Worm (Caenorhabditis elegans) whole organism, L1 larva: ENCODE results near the gene dhhc-8.

Experiments
- C16A3.4 ChIP-seq: fragments of 150-350 bp; optimal IDR thresholded peaks from 2 replicates; lab custom pipeline; 2014; ENCODE audit warnings: missing biosample characterization, missing genetic modification characterization
- C34B4.2 ChIP-seq: sonication (generic microtip); optimal IDR thresholded peaks from 2 replicates; lab custom pipeline; 2017; ENCODE audit warnings: mild to moderate bottlenecking, missing genetic modification characterization, missing compliant biosample characterization
- F16B12.6 ChIP-seq: fragments of 150-350 bp; optimal IDR thresholded peaks from 2 replicates; lab custom pipeline; 2014; ENCODE audit warnings: missing biosample characterization, missing genetic modification characterization
- Y116A8C.19 ChIP-seq: sonication (generic microtip); optimal IDR thresholded peaks from 2 replicates; lab custom pipeline; 2016; ENCODE audit warnings: missing compliant biosample characterization, missing genetic modification characterization, borderline replicate concordance
- ceh-63 ChIP-seq: fragments of 200-800 bp; sonication (Bioruptor generic); optimal IDR thresholded peaks from 2 replicates; lab custom pipeline; 2018; ENCODE audit warnings: mild to moderate bottlenecking, missing genetic modification characterization, missing compliant biosample characterization
- ceh-8 ChIP-seq: fragments of 200-800 bp; sonication (Bioruptor generic); optimal IDR thresholded peaks from 2 replicates; lab custom pipeline; 2018; ENCODE audit warnings: mild to moderate bottlenecking, missing genetic modification characterization, moderate library complexity, missing compliant biosample characterization
- ceh-82 ChIP-seq, 3 experiments: fragments of 150-350 bp in 1 of 3; sonication (generic microtip) in 2 of 3; optimal IDR thresholded peaks; 2 replicates each; lab custom pipeline; 2014 to 2017; ENCODE audit warnings: missing biosample characterization in 3 of 3, missing genetic modification characterization in 3 of 3
- ceh-88 ChIP-seq: fragments of 200-800 bp; sonication (Bioruptor generic); IDR thresholded peaks from 2 replicates; pipeline ENCODE4 v1.3.6; 2022; ENCODE audit warnings: missing genetic modification characterization, missing compliant biosample characterization
- ceh-90 ChIP-seq: sonication (generic microtip); optimal IDR thresholded peaks from 2 replicates; lab custom pipeline; 2016; ENCODE audit warnings: missing genetic modification characterization, missing compliant biosample characterization
- ces-1 ChIP-seq: fragments of 150-350 bp; optimal IDR thresholded peaks from 2 replicates; lab custom pipeline; 2014; ENCODE audit warnings: missing biosample characterization, missing genetic modification reagents, missing genetic modification characterization
- dpl-1 ChIP-seq, 3 experiments: fragments of 150-350 bp in 2 of 3; sonication (generic microtip) in 1 of 3; optimal IDR thresholded peaks; 2 replicates each; lab custom pipeline; 2014 to 2017; ENCODE audit warnings: missing biosample characterization in 3 of 3, missing genetic modification characterization in 3 of 3, missing genetic modification reagents in 3 of 3
- efl-1 ChIP-seq, 4 experiments: fragments of 150-350 bp; optimal IDR thresholded peaks in 3 of 4; peaks in 1 of 4; 1 replicate in 1 of 4; 2 replicates in 3 of 4; lab custom pipeline; 2014; ENCODE audit warnings: missing biosample characterization in 2 of 4, missing genetic modification characterization in 2 of 4, missing genetic modification reagents in 2 of 4
- efl-3 ChIP-seq: fragments of 200-800 bp; sonication (Bioruptor generic); optimal IDR thresholded peaks from 2 replicates; lab custom pipeline; 2018; ENCODE audit warnings: mild to moderate bottlenecking, missing genetic modification characterization, missing compliant biosample characterization
- egl-27 ChIP-seq, 2 experiments: fragments of 150-350 bp in 1 of 2; sonication (generic microtip); optimal IDR thresholded peaks; 3 replicates each; lab custom pipeline; 2017 to 2018; ENCODE audit warnings: missing biosample characterization in 2 of 2, missing genetic modification characterization in 2 of 2, missing genetic modification reagents in 2 of 2
- elt-2 ChIP-seq: sonication (generic microtip); optimal IDR thresholded peaks from 2 replicates; lab custom pipeline; 2016; ENCODE audit warnings: missing genetic modification characterization, mild to moderate bottlenecking, inconsistent platforms, missing compliant biosample characterization, missing genetic modification reagents
- ets-5 ChIP-seq: fragments of 200-800 bp; sonication (Bioruptor generic); IDR thresholded peaks from 2 replicates; pipeline ENCODE4 v1.3.6; 2022; ENCODE audit warnings: missing genetic modification characterization, missing compliant biosample characterization
- fkh-4 ChIP-seq: sonication (generic microtip); optimal IDR thresholded peaks from 2 replicates; lab custom pipeline; 2016; ENCODE audit warnings: missing compliant biosample characterization, missing genetic modification characterization, borderline replicate concordance
- fkh-8 ChIP-seq: sonication (generic microtip); optimal IDR thresholded peaks from 2 replicates; lab custom pipeline; 2016; ENCODE audit warnings: mild to moderate bottlenecking, missing genetic modification characterization, missing compliant biosample characterization
- grh-1 ChIP-seq: fragments of 200-800 bp; sonication (Bioruptor generic); IDR thresholded peaks from 2 replicates; pipeline ENCODE4 v1.3.6; 2022; ENCODE audit warnings: missing genetic modification reagents, missing genetic modification characterization, missing compliant biosample characterization
- hlh-4 ChIP-seq: sonication (generic microtip); optimal IDR thresholded peaks from 2 replicates; lab custom pipeline; 2016; ENCODE audit warnings: mild to moderate bottlenecking, missing genetic modification characterization, missing compliant biosample characterization
- irx-1 ChIP-seq: sonication (generic microtip); optimal IDR thresholded peaks from 2 replicates; lab custom pipeline; 2016; ENCODE audit warnings: missing genetic modification characterization, missing compliant biosample characterization
- isw-1 ChIP-seq: fragments of 200-800 bp; sonication (Bioruptor generic); IDR thresholded peaks from 2 replicates; pipeline ENCODE4 v1.3.6; 2022; ENCODE audit warnings: missing genetic modification characterization, missing compliant biosample characterization
- lin-13 ChIP-seq: fragments of 150-350 bp; optimal IDR thresholded peaks from 2 replicates; lab custom pipeline; 2014; ENCODE audit warnings: missing biosample characterization, missing genetic modification reagents, missing genetic modification characterization
- lin-35 ChIP-seq, 2 experiments: fragments of 150-350 bp; optimal IDR thresholded peaks; 2 replicates each; lab custom pipeline; 2014; ENCODE audit warnings: missing biosample characterization in 2 of 2, missing genetic modification characterization in 2 of 2, missing genetic modification reagents in 2 of 2
- lin-39 ChIP-seq: fragments of 150-350 bp; optimal IDR thresholded peaks from 2 replicates; lab custom pipeline; 2014; ENCODE audit warnings: missing biosample characterization, missing genetic modification reagents, missing genetic modification characterization
- lir-3 ChIP-seq: sonication (generic microtip); optimal IDR thresholded peaks from 2 replicates; lab custom pipeline; 2016; ENCODE audit warnings: mild to moderate bottlenecking, missing genetic modification characterization, moderate library complexity, missing compliant biosample characterization; ENCODE audit not compliant: poor library complexity
- mab-9 ChIP-seq: fragments of 200-800 bp; sonication (Bioruptor generic); IDR thresholded peaks from 2 replicates; pipeline ENCODE4 v1.3.6; 2022; ENCODE audit warnings: missing genetic modification reagents, missing genetic modification characterization, missing compliant biosample characterization
- mep-1 ChIP-seq: fragments of 150-350 bp; optimal IDR thresholded peaks from 2 replicates; lab custom pipeline; 2014; ENCODE audit warnings: missing biosample characterization, missing genetic modification characterization
- nhr-12 ChIP-seq: sonication (generic microtip); optimal IDR thresholded peaks from 2 replicates; lab custom pipeline; 2017; ENCODE audit warnings: missing biosample characterization, missing genetic modification characterization
- nhr-19 ChIP-seq: fragments of 200-800 bp; sonication (Bioruptor generic); conservative IDR thresholded peaks from 2 replicates; pipeline ENCODE4 v1.3.6; 2022; ENCODE audit warnings: missing genetic modification characterization, missing compliant biosample characterization
- nhr-237 ChIP-seq: fragments of 150-350 bp; optimal IDR thresholded peaks from 2 replicates; lab custom pipeline; 2014; ENCODE audit warnings: missing biosample characterization, missing genetic modification characterization
- nhr-28 ChIP-seq: fragments of 150-350 bp; optimal IDR thresholded peaks from 2 replicates; lab custom pipeline; 2014; ENCODE audit warnings: missing biosample characterization, missing genetic modification characterization
- nhr-47 ChIP-seq: sonication (generic microtip); optimal IDR thresholded peaks from 2 replicates; lab custom pipeline; 2016; ENCODE audit warnings: mild to moderate bottlenecking, missing genetic modification characterization, moderate library complexity, missing compliant biosample characterization
- nhr-76 ChIP-seq: sonication (generic microtip); optimal IDR thresholded peaks from 2 replicates; lab custom pipeline; 2017; ENCODE audit warnings: missing biosample characterization, missing genetic modification characterization
- nhr-77 ChIP-seq: fragments of 150-350 bp; optimal IDR thresholded peaks from 2 replicates; lab custom pipeline; 2014; ENCODE audit warnings: missing biosample characterization, missing genetic modification characterization
- nhr-84 ChIP-seq: sonication (generic microtip); optimal IDR thresholded peaks from 2 replicates; lab custom pipeline; 2017; ENCODE audit warnings: missing biosample characterization, missing genetic modification characterization
- nhr-85 ChIP-seq: sonication (generic microtip); peaks from one replicate; lab custom pipeline; 2016; ENCODE audit warnings: missing genetic modification characterization, inconsistent platforms, missing compliant biosample characterization
- nhr-90 ChIP-seq: sonication (generic microtip); optimal IDR thresholded peaks from 2 replicates; lab custom pipeline; 2016; ENCODE audit warnings: mild to moderate bottlenecking, missing genetic modification characterization, missing compliant biosample characterization; ENCODE audit not compliant: poor library complexity
- pax-3 ChIP-seq: fragments of 200-800 bp; sonication (Bioruptor generic); optimal IDR thresholded peaks from 2 replicates; lab custom pipeline; 2018; ENCODE audit warnings: mild to moderate bottlenecking, missing genetic modification characterization, moderate library complexity, missing compliant biosample characterization
- pqm-1 ChIP-seq: sonication (generic microtip); optimal IDR thresholded peaks from 3 replicates; lab custom pipeline; 2017; ENCODE audit warnings: missing biosample characterization, missing genetic modification characterization
- snu-23 ChIP-seq: sonication (generic microtip); optimal IDR thresholded peaks from 2 replicates; lab custom pipeline; 2016; ENCODE audit warnings: missing genetic modification characterization, missing compliant biosample characterization
- sox-4 ChIP-seq: sonication (generic microtip); optimal IDR thresholded peaks from 2 replicates; lab custom pipeline; 2016; ENCODE audit warnings: missing genetic modification characterization, missing compliant biosample characterization
- sup-37 ChIP-seq: fragments of 200-800 bp; sonication (Bioruptor generic); optimal IDR thresholded peaks from 2 replicates; lab custom pipeline; 2018; ENCODE audit warnings: mild to moderate bottlenecking, missing genetic modification characterization, missing compliant biosample characterization
- tbx-2 ChIP-seq: sonication (generic microtip); optimal IDR thresholded peaks from 2 replicates; lab custom pipeline; 2016; ENCODE audit warnings: missing genetic modification characterization, missing compliant biosample characterization
- tlp-1 ChIP-seq: fragments of 150-350 bp; optimal IDR thresholded peaks from 2 replicates; lab custom pipeline; 2014; ENCODE audit warnings: missing biosample characterization, missing genetic modification characterization
- unc-130 ChIP-seq: fragments of 150-350 bp; optimal IDR thresholded peaks from 2 replicates; lab custom pipeline; 2017; ENCODE audit warnings: missing biosample characterization, missing genetic modification characterization, inconsistent platforms
- unc-30 ChIP-seq: sonication (generic microtip); optimal IDR thresholded peaks from 2 replicates; lab custom pipeline; 2017; ENCODE audit warnings: missing biosample characterization, missing genetic modification characterization
- unc-62 ChIP-seq: fragments of 150-350 bp; optimal IDR thresholded peaks from 2 replicates; lab custom pipeline; 2014; ENCODE audit warnings: missing biosample characterization, missing genetic modification reagents, missing genetic modification characterization
- vab-15 ChIP-seq: sonication (generic microtip); optimal IDR thresholded peaks from 2 replicates; lab custom pipeline; 2017; ENCODE audit warnings: missing genotype, mild to moderate bottlenecking, missing genetic modification characterization, missing compliant biosample characterization
- xbp-1 ChIP-seq: sonication (generic microtip); optimal IDR thresholded peaks from 2 replicates; lab custom pipeline; 2016; ENCODE audit warnings: missing genetic modification characterization, missing compliant biosample characterization
- zip-4 ChIP-seq: fragments of 200-800 bp; sonication (Bioruptor generic); optimal IDR thresholded peaks from 2 replicates; lab custom pipeline; 2018; ENCODE audit warnings: mild to moderate bottlenecking, missing genetic modification characterization, moderate library complexity, missing compliant biosample characterization
- ztf-11 ChIP-seq, 2 experiments: sonication (generic microtip); optimal IDR thresholded peaks; 2 replicates each; lab custom pipeline; 2016 to 2017; ENCODE audit warnings: missing genetic modification characterization in 2 of 2, missing biosample characterization in 1 of 2, missing compliant biosample characterization in 1 of 2
- ztf-4 ChIP-seq: fragments of 150-350 bp; optimal IDR thresholded peaks from 2 replicates; lab custom pipeline; 2014; ENCODE audit warnings: missing biosample characterization, missing genetic modification characterization

dhhc-8 gene

ce11 chrIII:13105911-13106310 lies 1.5 kb upstream of the dhhc-8 start (continued):
- TF ChIP-seq mep-1 (tag; lab: Kevin White, UChicago) (peak; percentile 70), nhr-76 (tag; lab: Kevin White, UChicago) (no peak), pax-3 (tag; lab: Kevin White, UChicago) (no peak), ztf-11 (tag; optimal IDR thresholded peaks at IDR 0.05; lab: Kevin White, UChicago) (no peak), Y116A8C.19 (tag; lab: Kevin White, UChicago) (no peak), ceh-88 (GFP tag; lab: Robert Waterston, UW) (no peak), efl-1 (optimal IDR thresholded peaks at IDR 0.05; lab: Kevin White, UChicago) (peak; percentile 59 to 69), efl-1 (GFP tag; optimal IDR thresholded peaks at IDR 0.05 in 1 of 2; lab: Kevin White, UChicago) (peak in 1 of 2 experiments; percentile 18), C16A3.4 (peak; percentile 33), irx-1 (peak; percentile 19), nhr-90 (tag; lab: Kevin White, UChicago) (no peak), egl-27 (tag; optimal IDR thresholded peaks at IDR 0.05; lab: Kevin White, UChicago) (no peak), lin-13 (GFP tag; lab: Kevin White, UChicago) (peak; percentile 21), elt-2 (tag; lab: Kevin White, UChicago) (no peak), nhr-28 (tag; lab: Kevin White, UChicago) (no peak), fkh-4 (no peak), unc-30 (no peak), mab-9 (GFP tag; lab: Robert Waterston, UW) (no peak), tlp-1 (no peak), efl-3 (GFP tag; lab: Kevin White, UChicago) (no peak), pqm-1 (tag; lab: Kevin White, UChicago) (no peak), nhr-237 (tag; lab: Kevin White, UChicago) (no peak), lin-35 (GFP tag; optimal IDR thresholded peaks at IDR 0.05; lab: Kevin White, UChicago) (peak in 1 of 2 experiments; percentile 51), vab-15 (no peak), xbp-1 (tag; lab: Kevin White, UChicago) (peak; percentile 25), ztf-4 (tag; lab: Kevin White, UChicago) (no peak), grh-1 (GFP tag; lab: Robert Waterston, UW) (no peak), nhr-47 (tag; lab: Kevin White, UChicago) (peak; percentile 56), tbx-2 (tag; lab: Kevin White, UChicago) (peak; percentile 27), fkh-8 (tag; lab: Kevin White, UChicago) (peak; percentile 32), C34B4.2 (tag; lab: Kevin White, UChicago) (no peak), sup-37 (GFP tag; lab: Kevin White, UChicago) (no peak), nhr-84 (tag; lab: Kevin White, UChicago) (no peak), hlh-4 (tag; lab: Kevin White, UChicago) (no peak), ces-1 (GFP tag; lab: Kevin White, UChicago) (no peak), nhr-77 (tag; lab: Kevin White, UChicago) (no peak), F16B12.6 (tag; lab: Kevin White, UChicago) (peak; percentile 55), ceh-90 (tag; lab: Kevin White, UChicago) (no peak), isw-1 (GFP tag; lab: Robert Waterston, UW) (peak; percentile 4), ceh-63 (GFP tag; lab: Kevin White, UChicago) (no peak), ets-5 (GFP tag; lab: Robert Waterston, UW) (no peak), nhr-85 (no peak), nhr-12 (tag; lab: Kevin White, UChicago) (no peak), lin-39 (no peak), unc-62 (GFP tag; lab: Kevin White, UChicago) (no peak), nhr-19 (GFP tag; lab: Robert Waterston, UW) (no peak), unc-130 (tag; lab: Kevin White, UChicago) (no peak), ceh-82 (tag; optimal IDR thresholded peaks at IDR 0.05; lab: Kevin White, UChicago) (peak; percentile 64 to 65 (median 64)), zip-4 (GFP tag; lab: Kevin White, UChicago) (no peak), dpl-1 (GFP tag; optimal IDR thresholded peaks at IDR 0.05; lab: Kevin White, UChicago) (peak; percentile 16 to 61 (median 26)), lir-3 (tag; lab: Kevin White, UChicago) (peak; percentile 8), snu-23 (GFP tag; lab: Kevin White, UChicago) (peak; percentile 65), ceh-8 (GFP tag; lab: Kevin White, UChicago) (no peak), sox-4 (no peak)
